Worm (Caenorhabditis elegans) whole organism, L2 larva: ENCODE measurements around the gene C05C8.5.
A peak's percentile ranks its signal among the peaks of the same experiment; 100 is the strongest.

Experiments used
- C34F6.9 ChIP-seq: fragments of 150-350 bp; optimal IDR thresholded peaks from 2 replicates; lab custom pipeline; 2014; ENCODE audit warnings: missing biosample characterization, missing genetic modification characterization
- R02D3.7 ChIP-seq: fragments of 150-350 bp; optimal IDR thresholded peaks from 2 replicates; lab custom pipeline; 2014; ENCODE audit warnings: missing biosample characterization, missing genetic modification characterization
- Y55F3AM.14 ChIP-seq: fragments of 200-800 bp; sonication (Bioruptor generic); optimal IDR thresholded peaks from 2 replicates; lab custom pipeline; 2018; ENCODE audit warnings: mild to moderate bottlenecking, missing genetic modification characterization, missing compliant biosample characterization
- aly-2 ChIP-seq: fragments of 150-350 bp; optimal IDR thresholded peaks from 2 replicates; lab custom pipeline; 2014; ENCODE audit warnings: missing biosample characterization, missing genetic modification characterization
- blmp-1 ChIP-seq: sonication (generic microtip); optimal IDR thresholded peaks from 2 replicates; lab custom pipeline; 2017; ENCODE audit warnings: missing genetic modification characterization, mild to moderate bottlenecking, missing compliant biosample characterization, antibody characterized with exemption, moderate library complexity; ENCODE audit not compliant: insufficient read depth
- ceh-16 ChIP-seq: fragments of 150-350 bp; optimal IDR thresholded peaks from 2 replicates; lab custom pipeline; 2014; ENCODE audit warnings: missing biosample characterization, missing genetic modification characterization
- crh-2 ChIP-seq: sonication (generic microtip); optimal IDR thresholded peaks from 2 replicates; lab custom pipeline; 2017; ENCODE audit warnings: missing biosample characterization, missing genetic modification characterization
- dmd-4 ChIP-seq: sonication (generic microtip); optimal IDR thresholded peaks from 2 replicates; lab custom pipeline; 2017; ENCODE audit warnings: missing biosample characterization, missing genetic modification characterization
- egl-27 ChIP-seq: sonication (generic microtip); optimal IDR thresholded peaks from 3 replicates; lab custom pipeline; 2017; ENCODE audit warnings: missing biosample characterization, missing genetic modification reagents, missing genetic modification characterization
- elt-1 ChIP-seq: fragments of 150-350 bp; optimal IDR thresholded peaks from 2 replicates; lab custom pipeline; 2014; ENCODE audit warnings: missing biosample characterization, missing genetic modification characterization
- elt-3 ChIP-seq: sonication (generic microtip); optimal IDR thresholded peaks from 2 replicates; lab custom pipeline; 2017; ENCODE audit warnings: missing biosample characterization, missing genetic modification characterization
- fos-1 ChIP-seq: fragments of 150-350 bp; optimal IDR thresholded peaks from 2 replicates; lab custom pipeline; 2014; ENCODE audit warnings: missing biosample characterization, missing genetic modification characterization
- gmeb-1 ChIP-seq: fragments of 150-350 bp; optimal IDR thresholded peaks from 2 replicates; lab custom pipeline; 2014; ENCODE audit warnings: missing biosample characterization, missing genetic modification characterization
- lin-39 ChIP-seq: fragments of 150-350 bp; optimal IDR thresholded peaks from 2 replicates; lab custom pipeline; 2014; ENCODE audit warnings: missing biosample characterization, missing genetic modification reagents, missing genetic modification characterization
- lsy-2 ChIP-seq, 2 experiments: fragments of 150-350 bp in 1 of 2; sonication (generic microtip) in 1 of 2; optimal IDR thresholded peaks; 2 replicates each; lab custom pipeline; 2014 to 2017; ENCODE audit warnings: missing biosample characterization in 2 of 2, missing genetic modification characterization in 2 of 2
- mab-5 ChIP-seq: fragments of 150-350 bp; optimal IDR thresholded peaks from 2 replicates; lab custom pipeline; 2014; ENCODE audit warnings: missing biosample characterization, missing genetic modification characterization
- mdl-1 ChIP-seq, 2 experiments: fragments of 150-350 bp in 1 of 2; sonication (generic microtip) in 1 of 2; optimal IDR thresholded peaks; 2 replicates each; lab custom pipeline; 2017; ENCODE audit warnings: missing biosample characterization in 2 of 2, missing genetic modification characterization in 2 of 2
- nhr-10 ChIP-seq: sonication (generic microtip); optimal IDR thresholded peaks from 2 replicates; lab custom pipeline; 2017; ENCODE audit warnings: missing biosample characterization, missing genetic modification characterization
- nhr-12 ChIP-seq: fragments of 150-350 bp; optimal IDR thresholded peaks from 2 replicates; lab custom pipeline; 2014; ENCODE audit warnings: missing biosample characterization, missing genetic modification characterization
- nhr-21 ChIP-seq: fragments of 150-350 bp; optimal IDR thresholded peaks from 2 replicates; lab custom pipeline; 2014; ENCODE audit warnings: missing biosample characterization, missing genetic modification characterization
- nhr-23 ChIP-seq: fragments of 150-350 bp; optimal IDR thresholded peaks from 2 replicates; lab custom pipeline; 2014; ENCODE audit warnings: missing biosample characterization, missing genetic modification reagents, missing genetic modification characterization
- nhr-237 ChIP-seq: fragments of 150-350 bp; optimal IDR thresholded peaks from 2 replicates; lab custom pipeline; 2014; ENCODE audit warnings: missing biosample characterization, missing genetic modification characterization
- nhr-6 ChIP-seq: fragments of 150-350 bp; optimal IDR thresholded peaks from 2 replicates; lab custom pipeline; 2014; ENCODE audit warnings: missing biosample characterization, missing genetic modification characterization
- nhr-77 ChIP-seq: fragments of 150-350 bp; optimal IDR thresholded peaks from 2 replicates; lab custom pipeline; 2014; ENCODE audit warnings: missing biosample characterization, missing genetic modification characterization
- peb-1 ChIP-seq: fragments of 150-350 bp; optimal IDR thresholded peaks from 2 replicates; lab custom pipeline; 2014; ENCODE audit warnings: missing biosample characterization, missing genetic modification characterization
- sma-3 ChIP-seq: sonication (generic microtip); optimal IDR thresholded peaks from 2 replicates; lab custom pipeline; 2016; ENCODE audit warnings: missing genetic modification reagents, missing genetic modification characterization, missing compliant biosample characterization
- sma-9 ChIP-seq, 2 experiments: fragments of 150-350 bp in 1 of 2; sonication (generic microtip) in 1 of 2; optimal IDR thresholded peaks; 2 replicates each; lab custom pipeline; 2014 to 2016; ENCODE audit warnings: missing genetic modification characterization in 2 of 2, mild to moderate bottlenecking in 1 of 2, missing biosample characterization in 1 of 2, missing compliant biosample characterization in 1 of 2, missing genetic modification reagents in 1 of 2, moderate library complexity in 1 of 2
- snpc-4 ChIP-seq: fragments of 150-350 bp; optimal IDR thresholded peaks from 2 replicates; lab custom pipeline; 2014; ENCODE audit warnings: missing biosample characterization, missing genetic modification characterization
- unc-39 ChIP-seq: fragments of 150-350 bp; optimal IDR thresholded peaks from 2 replicates; lab custom pipeline; 2014; ENCODE audit warnings: missing biosample characterization, missing genetic modification characterization
- unc-55 ChIP-seq: fragments of 150-350 bp; sonication (generic microtip); optimal IDR thresholded peaks from 3 replicates; lab custom pipeline; 2014; ENCODE audit warnings: missing biosample characterization, missing genetic modification reagents, missing genetic modification characterization
- unc-62 ChIP-seq: fragments of 150-350 bp; optimal IDR thresholded peaks from 2 replicates; lab custom pipeline; 2014; ENCODE audit warnings: missing biosample characterization, missing genetic modification reagents, missing genetic modification characterization
- ztf-1 ChIP-seq: fragments of 200-800 bp; sonication (Bioruptor generic); conservative IDR thresholded peaks from 2 replicates; pipeline ENCODE4 v1.3.6; 2022; ENCODE audit warnings: missing genetic modification characterization, missing compliant biosample characterization
- ztf-4 ChIP-seq: fragments of 150-350 bp; optimal IDR thresholded peaks from 2 replicates; lab custom pipeline; 2014; ENCODE audit warnings: missing biosample characterization, missing genetic modification characterization

C05C8.5 gene

ce11 chrV:7220973-7221519 is 13.6 kb downstream of the C05C8.5 start, which contains the start of the genes C13F10.8, C13F10.6 and kxd-1:
Gene C13F10.8 (minus strand): TSS chrV:7221023.
Gene C13F10.6 (minus strand): TSS chrV:7221039.
Gene kxd-1 (plus strand): TSS chrV:7221469.
- TF ChIP-seq ztf-1 (GFP tag; lab: Robert Waterston, UW) (no peak), peb-1 (tag; lab: Kevin White, UChicago) (no peak), C34F6.9 (tag; lab: Kevin White, UChicago) (no peak), lsy-2 (tag; optimal IDR thresholded peaks at IDR 0.05; lab: Kevin White, UChicago) (peak in 1 of 2 experiments; percentile 19), elt-1 (tag; lab: Kevin White, UChicago) (no peak), mdl-1 (tag; optimal IDR thresholded peaks at IDR 0.05; lab: Kevin White, UChicago) (no peak), nhr-77 (no peak), egl-27 (tag; lab: Kevin White, UChicago) (no peak), nhr-21 (no peak), sma-9 (GFP tag; optimal IDR thresholded peaks at IDR 0.05; lab: Kevin White, UChicago) (no peak), sma-9 (tag; optimal IDR thresholded peaks at IDR 0.05; lab: Kevin White, UChicago) (no peak), aly-2 (tag; lab: Kevin White, UChicago) (no peak), ztf-4 (no peak), fos-1 (tag; lab: Kevin White, UChicago) (peak; percentile 5), crh-2 (tag; lab: Kevin White, UChicago) (no peak), unc-39 (tag; lab: Kevin White, UChicago) (no peak), nhr-6 (no peak), snpc-4 (no peak), dmd-4 (tag; lab: Kevin White, UChicago) (no peak), ceh-16 (tag; lab: Kevin White, UChicago) (no peak), gmeb-1 (tag; lab: Kevin White, UChicago) (no peak), unc-55 (GFP tag; lab: Kevin White, UChicago) (peak; percentile 19), nhr-12 (no peak), sma-3 (no peak), mab-5 (tag; lab: Kevin White, UChicago) (no peak), R02D3.7 (tag; lab: Kevin White, UChicago) (no peak), blmp-1 (tag; lab: Kevin White, UChicago) (no peak)

- no peak for TF ChIP-seq peb-1 (tag; lab: Kevin White, UChicago)
Measured at ce11 chrV:7218988-7219387, 15.6 kb downstream of the C05C8.5 start, which contains the start of gene C13F10.5. Gene C13F10.5 (minus strand): TSS chrV:7219088.

ce11 chrV:7216016-7216415 is 18.6 kb downstream of the C05C8.5 start:
- TF ChIP-seq sma-3 (no peak), nhr-10 (tag; lab: Kevin White, UChicago) (no peak), lin-39 (no peak), nhr-6 (no peak), C34F6.9 (tag; lab: Kevin White, UChicago) (peak; percentile 12), lsy-2 (tag; optimal IDR thresholded peaks at IDR 0.05; lab: Kevin White, UChicago) (peak in 1 of 2 experiments; percentile 3), unc-55 (GFP tag; lab: Kevin White, UChicago) (peak; percentile 47), blmp-1 (tag; lab: Kevin White, UChicago) (no peak)

ce11 chrV:7214802-7215201 is 19.8 kb downstream of the C05C8.5 start, which contains the start of gene soap-1:
Gene soap-1 (minus strand): TSS chrV:7214902.
- TF ChIP-seq ztf-4 (no peak), lin-39 (no peak), mdl-1 (tag; optimal IDR thresholded peaks at IDR 0.05; lab: Kevin White, UChicago) (no peak), Y55F3AM.14 (no peak), dmd-4 (tag; lab: Kevin White, UChicago) (no peak), blmp-1 (tag; lab: Kevin White, UChicago) (no peak), unc-62 (GFP tag; lab: Kevin White, UChicago) (no peak), crh-2 (tag; lab: Kevin White, UChicago) (no peak), unc-39 (tag; lab: Kevin White, UChicago) (no peak), elt-3 (no peak), nhr-21 (no peak), nhr-10 (tag; lab: Kevin White, UChicago) (no peak), C34F6.9 (tag; lab: Kevin White, UChicago) (no peak), peb-1 (tag; lab: Kevin White, UChicago) (no peak), nhr-237 (tag; lab: Kevin White, UChicago) (no peak), nhr-23 (tag; lab: Kevin White, UChicago) (no peak), sma-3 (no peak)
- TF ChIP-seq, all 48 proteins: peak for 0
